2 worm cellular contexts compared by ENCODE assay signal in the genomic region with DNA sequence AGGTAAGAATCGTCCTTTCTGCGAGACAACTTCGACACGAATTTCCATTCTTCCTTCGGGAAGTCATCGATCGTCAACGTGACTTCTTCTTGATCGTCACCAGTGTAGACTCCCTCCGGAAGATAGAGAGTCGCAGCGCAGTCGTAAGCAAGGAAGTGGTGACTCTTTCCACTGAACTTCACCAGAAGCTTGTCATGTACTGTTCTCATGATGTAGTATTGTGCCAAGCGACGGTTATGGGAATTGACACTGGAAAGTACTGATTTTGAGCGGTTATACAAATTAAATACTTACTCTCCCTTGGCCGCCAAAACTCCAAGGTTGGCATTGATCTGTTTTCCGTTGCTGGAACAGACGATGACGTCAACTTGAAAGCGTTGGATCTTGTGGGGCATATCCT.
TF ChIP-seq lines count a peak whose summit lies in the region.

No protein-coding gene starts in this region.

TF ChIP-seq in whole organism, L4 larva, 104 proteins besides CTCF, POLR2A, EP300 and RAD21:
- 0 out of 2 replicates have a peak, but pooled peaks have one; percentile 12 for TF ChIP-seq F44E2.7 (GFP tag; IDR thresholded peaks at IDR 0.05; lab: Robert Waterston, UW)
- TF ChIP-seq zfp-3 (GFP tag; conservative IDR thresholded peaks at IDR 0.05; lab: Robert Waterston, UW), result no peak
- TF ChIP-seq nhr-10 (tag; optimal IDR thresholded peaks at IDR 0.05; lab: Kevin White, UChicago), result no peak

TF ChIP-seq in whole organism, young adult, 124 proteins besides CTCF, POLR2A, EP300 and RAD21:
- TF ChIP-seq B0336.3 (GFP tag; IDR thresholded peaks at IDR 0.05; lab: Robert Waterston, UW), result peak; percentile 22; the same call in 1 of the 2 replicates
- TF ChIP-seq let-607 (tag; optimal IDR thresholded peaks at IDR 0.05; lab: Kevin White, UChicago), result no peak
- no peak for TF ChIP-seq lsy-27 (tag; optimal IDR thresholded peaks at IDR 0.05; lab: Kevin White, UChicago; ENCODE audit: borderline replicate concordance, insufficient read depth)
- TF ChIP-seq ztf-25 (GFP tag; IDR thresholded peaks at IDR 0.05; lab: Robert Waterston, UW), result no peak
- no peak for TF ChIP-seq ekl-4 (GFP tag; IDR thresholded peaks at IDR 0.05; lab: Robert Waterston, UW)
- TF ChIP-seq dox-1 (GFP tag; IDR thresholded peaks at IDR 0.05; lab: Robert Waterston, UW), result 0 out of 2 replicates have a peak, but pooled peaks have one; percentile 62
- TF ChIP-seq mxl-1 (tag; optimal IDR thresholded peaks at IDR 0.05; lab: Kevin White, UChicago), result no peak
- no peak for TF ChIP-seq Y67H2A.10 (GFP tag; conservative IDR thresholded peaks at IDR 0.05; lab: Robert Waterston, UW)
- no peak for TF ChIP-seq hrde-1 (tag; optimal IDR thresholded peaks at IDR 0.05; lab: Kevin White, UChicago; ENCODE audit: borderline replicate concordance)
- TF ChIP-seq nfya-1 (tag; optimal IDR thresholded peaks at IDR 0.05; lab: Kevin White, UChicago; ENCODE audit: borderline replicate concordance, insufficient read depth), result no peak
- TF ChIP-seq bed-2 (GFP tag; IDR thresholded peaks at IDR 0.05; lab: Robert Waterston, UW), result no peak
- no peak for TF ChIP-seq ceh-100 (GFP tag; IDR thresholded peaks at IDR 0.05; lab: Robert Waterston, UW)
- TF ChIP-seq F49E8.2 (tag; optimal IDR thresholded peaks at IDR 0.05; lab: Kevin White, UChicago; ENCODE audit: insufficient read depth), result no peak
- no peak for TF ChIP-seq cebp-2 (GFP tag; IDR thresholded peaks at IDR 0.05; lab: Robert Waterston, UW)
- TF ChIP-seq mes-4 (tag; optimal IDR thresholded peaks at IDR 0.05; lab: Kevin White, UChicago), result no peak
- no peak for TF ChIP-seq chd-7 (tag; optimal IDR thresholded peaks at IDR 0.05; lab: Kevin White, UChicago)
- no peak for TF ChIP-seq Y79H2A.3 (GFP tag; conservative IDR thresholded peaks at IDR 0.05; lab: Robert Waterston, UW)
- no peak for TF ChIP-seq nfya-2 (GFP tag; IDR thresholded peaks at IDR 0.05; lab: Robert Waterston, UW)
- TF ChIP-seq nfyb-1 (GFP tag; IDR thresholded peaks at IDR 0.05; lab: Robert Waterston, UW), result no peak
- TF ChIP-seq lin-26 (GFP tag; IDR thresholded peaks at IDR 0.05; lab: Robert Waterston, UW), result no peak; the same call in 1 of the 2 replicates
- TF ChIP-seq cebp-1 (GFP tag; IDR thresholded peaks at IDR 0.05; lab: Robert Waterston, UW), result no peak
- peak; percentile 16 for TF ChIP-seq cebp-1 (tag; optimal IDR thresholded peaks at IDR 0.05; lab: Kevin White, UChicago)
- no peak for TF ChIP-seq pbrm-1 (GFP tag; IDR thresholded peaks at IDR 0.05; lab: Robert Waterston, UW)
- peak; percentile 61 for TF ChIP-seq hsf-1 (GFP tag; IDR thresholded peaks at IDR 0.05; lab: Robert Waterston, UW)
- no peak for TF ChIP-seq F22D6.2 (tag; optimal IDR thresholded peaks at IDR 0.05; lab: Kevin White, UChicago)
- no peak for TF ChIP-seq ztf-3 (GFP tag; optimal IDR thresholded peaks at IDR 0.05; lab: Kevin White, UChicago)
- no peak for TF ChIP-seq ceh-79 (tag; optimal IDR thresholded peaks at IDR 0.05; lab: Kevin White, UChicago)
- TF ChIP-seq sdz-38 (tag; optimal IDR thresholded peaks at IDR 0.05; lab: Kevin White, UChicago), result no peak
- no peak for TF ChIP-seq die-1 (tag; optimal IDR thresholded peaks at IDR 0.05; lab: Kevin White, UChicago)
- TF ChIP-seq attf-3 (GFP tag; conservative IDR thresholded peaks at IDR 0.05; lab: Robert Waterston, UW), result no peak
- no peak for TF ChIP-seq snpc-1.3 (tag; optimal IDR thresholded peaks at IDR 0.05; lab: Kevin White, UChicago; ENCODE audit: insufficient read depth)
- TF ChIP-seq hmg-1.2 (GFP tag; IDR thresholded peaks at IDR 0.05; lab: Robert Waterston, UW), result no peak
- TF ChIP-seq lin-40 (tag; optimal IDR thresholded peaks at IDR 0.05; lab: Kevin White, UChicago), result no peak
- no peak for TF ChIP-seq madf-8 (GFP tag; conservative IDR thresholded peaks at IDR 0.05; lab: Robert Waterston, UW)
- TF ChIP-seq ztf-18 (tag; optimal IDR thresholded peaks at IDR 0.05; lab: Kevin White, UChicago), result no peak
- no peak for TF ChIP-seq nhr-179 (tag; optimal IDR thresholded peaks at IDR 0.05; lab: Kevin White, UChicago)
